Fruit fly (Drosophila melanogaster): ENCODE data around the gene Mur29B.

Mur29B gene

dm6 chr2L:8365701-8366643 is 14.0 kb downstream of the Mur29B start, which contains the start of gene Pp2A-29B (continued):
- peak; percentile 96 for TF ChIP-seq CG3995 (GFP tag; optimal IDR thresholded peaks at IDR 0.05)
- TF ChIP-seq crp (GFP tag; optimal IDR thresholded peaks at IDR 0.05), result no peak
- 0 out of 2 replicates have a peak, but pooled peaks have one; percentile 7 for TF ChIP-seq MBD-R2 (GFP tag; IDR thresholded peaks at IDR 0.05)
- TF ChIP-seq vnd (GFP tag; IDR thresholded peaks at IDR 0.05; ENCODE audit: partially characterized antibody), result peak; percentile 100
- peak in 1 of 3 experiments; percentile 14 for TF ChIP-seq Stat92E (GFP tag; optimal IDR thresholded peaks at IDR 0.05)
- TF ChIP-seq CG1603 (tag; optimal IDR thresholded peaks at IDR 0.05), result no peak
- peak; percentile 65 for TF ChIP-seq YL-1 (GFP tag; optimal IDR thresholded peaks at IDR 0.05)
- TF ChIP-seq CG15696 (tag; optimal IDR thresholded peaks at IDR 0.05), result peak; percentile 35
- TF ChIP-seq CG4424 (GFP tag; optimal IDR thresholded peaks at IDR 0.05), result peak; percentile 38
- TF ChIP-seq bcd (GFP tag; optimal IDR thresholded peaks at IDR 0.05), result peak; percentile 20
- TF ChIP-seq zfh2 (GFP tag; optimal IDR thresholded peaks at IDR 0.05), result peak; percentile 29
- TF ChIP-seq Trl (optimal IDR thresholded peaks at IDR 0.05), result no peak
- peak; percentile 3 for TF ChIP-seq Trl (GFP tag; optimal IDR thresholded peaks at IDR 0.05)
- peak; percentile 17 for TF ChIP-seq CG9817 (tag; optimal IDR thresholded peaks at IDR 0.05)
- TF ChIP-seq BEAF-32 (GFP tag; optimal IDR thresholded peaks at IDR 0.05), result peak; percentile 100
- no peak for TF ChIP-seq CG30431 (GFP tag; optimal IDR thresholded peaks at IDR 0.05)
- peak; percentile 97 for TF ChIP-seq CG34224 (GFP tag; IDR thresholded peaks at IDR 0.05; ENCODE audit: partially characterized antibody)
- no peak for TF ChIP-seq prd (optimal IDR thresholded peaks at IDR 0.05)
- peak; percentile 24; the same call in 1 of the 3 replicates for TF ChIP-seq prd (GFP tag; IDR thresholded peaks at IDR 0.05)
- no peak for TF ChIP-seq CG4360 (GFP tag; IDR thresholded peaks at IDR 0.05)
- TF ChIP-seq sd (tag; optimal IDR thresholded peaks at IDR 0.05), result peak; percentile 92
- TF ChIP-seq CG7372 (GFP tag; IDR thresholded peaks at IDR 0.05), result no peak
- no peak for TF ChIP-seq Ptx1 (GFP tag; IDR thresholded peaks at IDR 0.05)
- peak; percentile 0 for TF ChIP-seq tin (GFP tag; optimal IDR thresholded peaks at IDR 0.05)
- 0 out of 2 replicates have a peak, but pooled peaks have one; percentile 30 for TF ChIP-seq sob (GFP tag; IDR thresholded peaks at IDR 0.05)
- TF ChIP-seq Gug (GFP tag; IDR thresholded peaks at IDR 0.05), result peak; percentile 8; the same call in 1 of the 4 replicates
- peak; percentile 98 for TF ChIP-seq cg (GFP tag; optimal IDR thresholded peaks at IDR 0.05)
- TF ChIP-seq CG2129 (GFP tag; IDR thresholded peaks at IDR 0.05; ENCODE audit: partially characterized antibody), result peak; percentile 99
- peak; percentile 6 for TF ChIP-seq CG17385 (GFP tag; optimal IDR thresholded peaks at IDR 0.05)
- peak; percentile 31 for TF ChIP-seq Ets97D (GFP tag; optimal IDR thresholded peaks at IDR 0.05)
- TF ChIP-seq CG15479 (GFP tag; optimal IDR thresholded peaks at IDR 0.05), result peak; percentile 37
- peak; percentile 95 for TF ChIP-seq ato (GFP tag; IDR thresholded peaks at IDR 0.05; ENCODE audit: partially characterized antibody)
- peak; percentile 100 for TF ChIP-seq CG14860 (GFP tag; IDR thresholded peaks at IDR 0.05; ENCODE audit: partially characterized antibody)
- peak; percentile 25 for TF ChIP-seq CG7839 (tag; optimal IDR thresholded peaks at IDR 0.05)
- peak; percentile 98 for TF ChIP-seq CG6791 (GFP tag; IDR thresholded peaks at IDR 0.05; ENCODE audit: partially characterized antibody)
- TF ChIP-seq Rfx (GFP tag; IDR thresholded peaks at IDR 0.05), result 0 out of 2 replicates have a peak, but pooled peaks have one; percentile 11
- TF ChIP-seq E2f2 (GFP tag; IDR thresholded peaks at IDR 0.05), result peak; percentile 88
- TF ChIP-seq amos (GFP tag; IDR thresholded peaks at IDR 0.05; ENCODE audit: partially characterized antibody), result peak; percentile 98
- peak in 1 of 2 experiments; percentile 74 for TF ChIP-seq Pdp1 (GFP tag; optimal IDR thresholded peaks at IDR 0.05)
- TF ChIP-seq kni (GFP tag; optimal IDR thresholded peaks at IDR 0.05), result peak; percentile 55
- peak; percentile 19 for TF ChIP-seq CG30403 (GFP tag; optimal IDR thresholded peaks at IDR 0.05)
- TF ChIP-seq az2 (GFP tag; optimal IDR thresholded peaks at IDR 0.05), result peak; percentile 3
- no peak for TF ChIP-seq grn (GFP tag; optimal IDR thresholded peaks at IDR 0.05)
- TF ChIP-seq vfl (GFP tag; optimal IDR thresholded peaks at IDR 0.05), result peak; percentile 32
- TF ChIP-seq CG11560 (tag; IDR thresholded peaks at IDR 0.05), result peak; percentile 89
- peak; percentile 71 for TF ChIP-seq CG30020 (tag; optimal IDR thresholded peaks at IDR 0.05)
- TF ChIP-seq Sry-δ (GFP tag; optimal IDR thresholded peaks at IDR 0.05), result peak; percentile 92
